Fruit fly (Drosophila melanogaster) whole organism, prepupa: ENCODE results near the gene Ubr3.
A peak's percentile ranks its signal among the peaks of the same experiment; 100 is the strongest.

ENCODE experiments used
- CG10669 ChIP-seq: fragments of 200-800 bp; sonication (Bioruptor generic); optimal IDR thresholded peaks from 3 replicates; lab custom pipeline; 2018; ENCODE audit warnings: missing biosample characterization, mild to moderate bottlenecking, missing genetic modification characterization, moderate library complexity
- acj6 ChIP-seq: fragments of 200-800 bp; sonication (Bioruptor generic); optimal IDR thresholded peaks from 3 replicates; lab custom pipeline; 2016; ENCODE audit warnings: missing biosample characterization, missing genetic modification characterization

dm6 chrX:7901153-7902038 lies 34.3 kb upstream of the Ubr3 start, which contains the start of the genes RpS6 and bys:
- TF ChIP-seq acj6 (GFP tag; lab: Kevin White, UChicago) (peak; percentile 42), CG10669 (GFP tag; lab: Kevin White, UChicago) (peak; percentile 43)
